Fruit fly (Drosophila melanogaster) whole organism, embryonic: ENCODE data around the gene CG13060.

Experiments used
- Aef1 ChIP-seq: fragments of 200-800 bp; sonication (Bioruptor generic); IDR thresholded peaks from 3 replicates; pipeline ENCODE4 v1.3.6; 2022; ENCODE audit warnings: missing biosample characterization, missing genetic modification characterization
- Antp ChIP-seq: fragments of 200-800 bp; sonication (Bioruptor generic); optimal IDR thresholded peaks from 3 replicates; lab custom pipeline; 2016; ENCODE audit warnings: missing biosample characterization, missing genetic modification characterization
- B-H1 ChIP-seq: fragments of 200-800 bp; sonication (Bioruptor generic); IDR thresholded peaks from 3 replicates; pipeline ENCODE4 v1.3.6; 2022; ENCODE audit warnings: missing biosample characterization, missing genetic modification characterization
- Bdp1 ChIP-seq: fragments of 200-800 bp; sonication (Bioruptor generic); optimal IDR thresholded peaks from 3 replicates; lab custom pipeline; 2016; ENCODE audit warnings: missing biosample characterization, missing genetic modification characterization
- CG10274 ChIP-seq: fragments of 200-800 bp; sonication (Bioruptor generic); optimal IDR thresholded peaks from 3 replicates; lab custom pipeline; 2017; ENCODE audit warnings: missing biosample characterization, mild to moderate bottlenecking, missing genetic modification characterization
- CG12659 ChIP-seq: fragments of 200-800 bp; sonication (Bioruptor generic); optimal IDR thresholded peaks from 3 replicates; lab custom pipeline; 2017; ENCODE audit warnings: mild to moderate bottlenecking, missing biosample characterization, missing genetic modification reagents, missing genetic modification characterization
- CG13424 ChIP-seq: fragments of 200-800 bp; sonication (Bioruptor generic); optimal IDR thresholded peaks from 2 replicates; lab custom pipeline; 2019; ENCODE audit warnings: missing biosample characterization, mild to moderate bottlenecking, missing genetic modification characterization, moderate library complexity
- CG15011 ChIP-seq: fragments of 200-800 bp; sonication (Bioruptor generic); optimal IDR thresholded peaks from 3 replicates; lab custom pipeline; 2018; ENCODE audit warnings: missing biosample characterization, mild to moderate bottlenecking, missing genetic modification characterization
- CG17361 ChIP-seq: fragments of 200-800 bp; sonication (Bioruptor generic); IDR thresholded peaks from 3 replicates; pipeline ENCODE4 v1.3.6; 2022; ENCODE audit warnings: missing biosample characterization, missing genetic modification characterization
- CG18262 ChIP-seq: fragments of 200-800 bp; optimal IDR thresholded peaks from 3 replicates; lab custom pipeline; 2019; ENCODE audit warnings: missing biosample characterization, mild to moderate bottlenecking, missing genetic modification characterization, moderate library complexity
- CG18764 ChIP-seq: fragments of 200-800 bp; sonication (Bioruptor generic); optimal IDR thresholded peaks from 3 replicates; lab custom pipeline; 2016; ENCODE audit warnings: missing biosample characterization, missing genetic modification characterization
- CG3163 ChIP-seq: fragments of 200-800 bp; sonication (Bioruptor generic); optimal IDR thresholded peaks from 3 replicates; lab custom pipeline; 2016; ENCODE audit warnings: missing biosample characterization, missing genetic modification characterization
- CG34376 ChIP-seq: fragments of 200-800 bp; sonication (Bioruptor generic); optimal IDR thresholded peaks from 2 replicates; lab custom pipeline; 2018; ENCODE audit warnings: missing biosample characterization, mild to moderate bottlenecking, missing genetic modification characterization
- CG3838 ChIP-seq: fragments of 200-800 bp; sonication (Bioruptor generic); optimal IDR thresholded peaks from 3 replicates; lab custom pipeline; 2016; ENCODE audit warnings: missing biosample characterization, missing genetic modification characterization
- CG4282 ChIP-seq: fragments of 200-800 bp; sonication (Bioruptor generic); optimal IDR thresholded peaks from 2 replicates; lab custom pipeline; 2016; ENCODE audit warnings: missing biosample characterization, missing genetic modification characterization
- CG4854 ChIP-seq: fragments of 200-800 bp; sonication (Bioruptor generic); optimal IDR thresholded peaks from 2 replicates; lab custom pipeline; 2016; ENCODE audit warnings: missing biosample characterization, missing genetic modification characterization, inconsistent platforms
- CG6813 ChIP-seq: fragments of 200-800 bp; sonication (Bioruptor generic); optimal IDR thresholded peaks from 2 replicates; lab custom pipeline; 2017; ENCODE audit warnings: missing biosample characterization, missing genetic modification characterization, mild to moderate bottlenecking, moderate library complexity, missing genetic modification reagents
- CG7357 ChIP-seq: fragments of 200-800 bp; sonication (Bioruptor generic); IDR thresholded peaks from 3 replicates; pipeline ENCODE4 v1.3.6; 2022; ENCODE audit warnings: missing biosample characterization, missing genetic modification characterization
- CG8765 ChIP-seq: fragments of 200-800 bp; sonication (Bioruptor generic); IDR thresholded peaks from 2 replicates; pipeline ENCODE4 v1.3.6; 2022; ENCODE audit warnings: missing biosample characterization, missing genetic modification characterization
- CG8944 ChIP-seq: fragments of 200-800 bp; sonication (Bioruptor generic); optimal IDR thresholded peaks from 3 replicates; lab custom pipeline; 2016; ENCODE audit warnings: missing biosample characterization, missing genetic modification characterization
- CG9876 ChIP-seq: fragments of 200-800 bp; sonication (Bioruptor generic); optimal IDR thresholded peaks from 2 replicates; lab custom pipeline; 2016; ENCODE audit warnings: missing biosample characterization, missing genetic modification characterization
- CrebB ChIP-seq: fragments of 200-800 bp; sonication (Bioruptor generic); optimal IDR thresholded peaks from 3 replicates; lab custom pipeline; 2018; ENCODE audit warnings: missing biosample characterization, mild to moderate bottlenecking, missing genetic modification characterization
- Dref ChIP-seq: fragments of 200-800 bp; sonication (Bioruptor generic); IDR thresholded peaks from 2 replicates; pipeline ENCODE4 v1.3.6; 2022; ENCODE audit warnings: missing biosample characterization, missing genetic modification characterization
- E2f1 ChIP-seq: fragments of 200-800 bp; sonication (Bioruptor generic); IDR thresholded peaks from 2 replicates; pipeline ENCODE4 v1.3.6; 2022; ENCODE audit warnings: missing biosample characterization, missing genetic modification characterization
- E2f2 ChIP-seq: fragments of 200-800 bp; sonication (Bioruptor generic); IDR thresholded peaks from 2 replicates; pipeline ENCODE4 v1.3.6; 2022; ENCODE audit warnings: missing biosample characterization, missing genetic modification characterization
- Fer1 ChIP-seq: fragments of 200-800 bp; sonication (Bioruptor generic); optimal IDR thresholded peaks from 2 replicates; lab custom pipeline; 2017; ENCODE audit warnings: missing biosample characterization, mild to moderate bottlenecking, missing genetic modification characterization
- H15 ChIP-seq: fragments of 200-800 bp; sonication (Bioruptor generic); IDR thresholded peaks from 3 replicates; pipeline ENCODE4 v1.3.6; 2022; ENCODE audit warnings: missing biosample characterization, missing genetic modification characterization
- HLHmδ ChIP-seq: fragments of 200-800 bp; sonication (Bioruptor generic); optimal IDR thresholded peaks from 2 replicates; lab custom pipeline; 2018; ENCODE audit warnings: missing biosample characterization, mild to moderate bottlenecking, missing genetic modification characterization, moderate library complexity
- Lim3 ChIP-seq: fragments of 200-800 bp; sonication (Bioruptor generic); IDR thresholded peaks from 2 replicates; pipeline ENCODE4 v1.3.6; 2022; ENCODE audit warnings: missing biosample characterization, missing genetic modification characterization
- Nf-YA ChIP-seq: fragments of 200-800 bp; sonication (Bioruptor generic); IDR thresholded peaks from 2 replicates; pipeline ENCODE4 v1.3.6; 2022; ENCODE audit warnings: missing biosample characterization, missing genetic modification characterization
- Oli ChIP-seq: fragments of 200-800 bp; sonication (Bioruptor generic); optimal IDR thresholded peaks from 2 replicates; lab custom pipeline; 2018; ENCODE audit warnings: missing biosample characterization, mild to moderate bottlenecking, missing genetic modification characterization, moderate library complexity
- Six4 ChIP-seq: fragments of 200-800 bp; sonication (Bioruptor generic); optimal IDR thresholded peaks from 2 replicates; lab custom pipeline; 2016; ENCODE audit warnings: missing biosample characterization, missing genetic modification characterization
- Xbp1 ChIP-seq: fragments of 200-800 bp; sonication (Bioruptor generic); optimal IDR thresholded peaks from 3 replicates; lab custom pipeline; 2016; ENCODE audit warnings: missing biosample characterization, mild to moderate bottlenecking, missing genetic modification characterization
- ase ChIP-seq: fragments of 200-800 bp; sonication (Bioruptor generic); IDR thresholded peaks from 3 replicates; pipeline ENCODE4 v1.3.6; 2022; ENCODE audit warnings: missing biosample characterization, missing genetic modification characterization
- cad ChIP-seq: fragments of >200 bp; optimal IDR thresholded peaks from 2 replicates; lab custom pipeline; 2017; ENCODE audit warnings: missing biosample characterization, missing genetic modification characterization
- cato ChIP-seq: fragments of 200-800 bp; sonication (Bioruptor generic); optimal IDR thresholded peaks from 2 replicates; lab custom pipeline; 2016; ENCODE audit warnings: missing biosample characterization, missing genetic modification characterization, borderline replicate concordance
- dmrt99B ChIP-seq: fragments of 200-800 bp; sonication (Bioruptor generic); optimal IDR thresholded peaks from 2 replicates; lab custom pipeline; 2018; ENCODE audit warnings: missing biosample characterization, mild to moderate bottlenecking, missing genetic modification characterization, moderate library complexity
- dpn ChIP-seq, 2 experiments: fragments of 200-800 bp; sonication (Bioruptor generic); optimal IDR thresholded peaks; 3 replicates each; lab custom pipeline; 2016; ENCODE audit warnings: missing biosample characterization in 2 of 2, missing genetic modification characterization in 2 of 2
- fd3F ChIP-seq: fragments of 200-800 bp; sonication (Bioruptor generic); optimal IDR thresholded peaks from 2 replicates; lab custom pipeline; 2018; ENCODE audit warnings: missing biosample characterization, mild to moderate bottlenecking, missing genetic modification characterization, moderate library complexity
- gem ChIP-seq: fragments of 200-800 bp; sonication (Bioruptor generic); optimal IDR thresholded peaks from 2 replicates; lab custom pipeline; 2019; ENCODE audit warnings: missing biosample characterization, mild to moderate bottlenecking, missing genetic modification characterization, moderate library complexity
- jumu ChIP-seq: fragments of 200-800 bp; sonication (Bioruptor generic); optimal IDR thresholded peaks from 3 replicates; lab custom pipeline; 2016; ENCODE audit warnings: missing biosample characterization, missing genetic modification characterization
- pan ChIP-seq, 4 experiments: fragments of >200 bp in 3 of 4; fragments of 200-800 bp in 1 of 4; sonication (Bioruptor generic) in 1 of 4; optimal IDR thresholded peaks in 3 of 4; IDR thresholded peaks in 1 of 4; 2 replicates each; pipeline versions ENCODE4 v1.3.6 to Lab custom; 2017 to 2022; ENCODE audit warnings: missing biosample characterization in 2 of 4, missing genetic modification characterization in 2 of 4, mixed read lengths in 1 of 4
- pita ChIP-seq: fragments of 200-800 bp; sonication (Bioruptor generic); optimal IDR thresholded peaks from 2 replicates; lab custom pipeline; 2017; ENCODE audit warnings: missing biosample characterization, mild to moderate bottlenecking, missing genetic modification characterization
- run ChIP-seq: fragments of 200-800 bp; sonication (Bioruptor generic); optimal IDR thresholded peaks from 3 replicates; lab custom pipeline; 2018; ENCODE audit warnings: missing biosample characterization, mild to moderate bottlenecking, missing genetic modification characterization
- schlank ChIP-seq: fragments of 200-800 bp; sonication (Bioruptor generic); optimal IDR thresholded peaks from 2 replicates; lab custom pipeline; 2018; ENCODE audit warnings: missing biosample characterization, mild to moderate bottlenecking, missing genetic modification characterization
- sima ChIP-seq: fragments of 200-800 bp; sonication (Bioruptor generic); optimal IDR thresholded peaks from 2 replicates; lab custom pipeline; 2016; ENCODE audit warnings: missing biosample characterization, missing genetic modification characterization
- slbo ChIP-seq: fragments of 200-800 bp; sonication (Bioruptor generic); IDR thresholded peaks from 2 replicates; pipeline ENCODE4 v1.3.6; 2022; ENCODE audit warnings: missing biosample characterization, missing genetic modification characterization
- sqz ChIP-seq: fragments of 200-800 bp; sonication (Bioruptor generic); optimal IDR thresholded peaks from 3 replicates; lab custom pipeline; 2018; ENCODE audit warnings: missing biosample characterization, mild to moderate bottlenecking, missing genetic modification characterization
- tap ChIP-seq: fragments of 200-800 bp; optimal IDR thresholded peaks from 3 replicates; lab custom pipeline; 2019; ENCODE audit warnings: missing biosample characterization, mild to moderate bottlenecking, missing genetic modification characterization, moderate library complexity
- tgo ChIP-seq: fragments of 200-800 bp; sonication (Bioruptor generic); IDR thresholded peaks from 3 replicates; pipeline ENCODE4 v1.3.6; 2022; ENCODE audit warnings: missing biosample characterization, missing genetic modification characterization
- tio ChIP-seq: fragments of 200-800 bp; sonication (Bioruptor generic); optimal IDR thresholded peaks from 2 replicates; lab custom pipeline; 2017; ENCODE audit warnings: missing biosample characterization, missing genetic modification characterization, inconsistent platforms

CG13060 gene

dm6 chr3L:16289067-16289466, 30.6 kb upstream of the CG13060 start (continued):
- TF ChIP-seq cad (GFP tag; lab: Kevin White, UChicago): no peak
- no peak for TF ChIP-seq jumu
- TF ChIP-seq tap (tag; lab: Kevin White, UChicago): peak; percentile 5
- TF ChIP-seq Bdp1 (GFP tag; lab: Kevin White, UChicago): no peak
- TF ChIP-seq schlank: no peak
- peak; percentile 47; the same call in 1 of the 3 replicates for TF ChIP-seq ase (GFP tag; lab: Robert Waterston, UW)
- TF ChIP-seq CG12659: peak; percentile 19
- no peak for TF ChIP-seq HLHmδ
- no peak for TF ChIP-seq CG8765 (GFP tag; lab: Robert Waterston, UW)
- TF ChIP-seq CG3163 (GFP tag; lab: Kevin White, UChicago): no peak
- peak; percentile 56 for TF ChIP-seq Xbp1 (GFP tag; lab: Kevin White, UChicago)
- no peak for TF ChIP-seq CG3838
- TF ChIP-seq E2f2: peak; percentile 22; the same call in 1 of the 2 replicates
- TF ChIP-seq CG17361 (GFP tag; lab: Robert Waterston, UW): no peak
- 0 out of 3 replicates have a peak, but pooled peaks have one; percentile 16 for TF ChIP-seq B-H1 (GFP tag; lab: Robert Waterston, UW)
- TF ChIP-seq cato (GFP tag; lab: Kevin White, UChicago): no peak
- TF ChIP-seq dmrt99B (tag; lab: Kevin White, UChicago): peak; percentile 43
- TF ChIP-seq Aef1 (GFP tag; lab: Robert Waterston, UW): 0 out of 3 replicates have a peak, but pooled peaks have one; percentile 16
- no peak for TF ChIP-seq pan (optimal IDR thresholded peaks at IDR 0.05; lab: Kevin White, UChicago)
- peak in 1 of 2 experiments; percentile 37 for TF ChIP-seq pan (GFP tag; optimal IDR thresholded peaks at IDR 0.05 in 1 of 2, IDR thresholded peaks at IDR 0.05 in 1 of 2)
- 0 out of 3 replicates have a peak, but pooled peaks have one; percentile 21 for TF ChIP-seq CG7357 (GFP tag; lab: Robert Waterston, UW)
- no peak for TF ChIP-seq CG8944 (GFP tag; lab: Kevin White, UChicago)
- TF ChIP-seq CG18764 (GFP tag; lab: Kevin White, UChicago): no peak
- no peak for TF ChIP-seq pita (GFP tag; lab: Kevin White, UChicago)
- TF ChIP-seq dpn (GFP tag; optimal IDR thresholded peaks at IDR 0.05; lab: Kevin White, UChicago): peak in 1 of 2 experiments; percentile 38
- no peak for TF ChIP-seq Antp (GFP tag; lab: Kevin White, UChicago)
- no peak for TF ChIP-seq CG6813 (GFP tag; lab: Kevin White, UChicago)
- TF ChIP-seq tgo: peak; percentile 43; the same call in 1 of the 3 replicates
- no peak for TF ChIP-seq CG4854 (GFP tag; lab: Kevin White, UChicago)
- no peak for TF ChIP-seq CG15011
- TF ChIP-seq CG13424 (tag; lab: Kevin White, UChicago): peak; percentile 41
- peak; percentile 33; the same call in 1 of the 2 replicates for TF ChIP-seq E2f1 (GFP tag; lab: Robert Waterston, UW)
- no peak for TF ChIP-seq Lim3 (GFP tag; lab: Robert Waterston, UW)
- peak; percentile 22; the same call in 1 of the 2 replicates for TF ChIP-seq slbo (GFP tag; lab: Robert Waterston, UW)
- TF ChIP-seq CrebB (tag; lab: Kevin White, UChicago): no peak
- no peak for TF ChIP-seq Dref (GFP tag; lab: Robert Waterston, UW)
- peak; percentile 5 for TF ChIP-seq tio (GFP tag; lab: Kevin White, UChicago)
- no peak for TF ChIP-seq CG9876
- TF ChIP-seq Oli (tag; lab: Kevin White, UChicago): peak; percentile 61
- TF ChIP-seq Nf-YA (GFP tag; lab: Robert Waterston, UW): 0 out of 2 replicates have a peak, but pooled peaks have one; percentile 20
- no peak for TF ChIP-seq Six4 (GFP tag; lab: Kevin White, UChicago)
- peak; percentile 65 for TF ChIP-seq gem (tag; lab: Kevin White, UChicago)
- peak; percentile 53; the same call in 1 of the 3 replicates for TF ChIP-seq H15
- TF ChIP-seq CG18262 (tag; lab: Kevin White, UChicago): no peak
- no peak for TF ChIP-seq Fer1 (GFP tag; lab: Kevin White, UChicago)
- TF ChIP-seq run: no peak
- no peak for TF ChIP-seq CG4282 (GFP tag; lab: Kevin White, UChicago)
- peak; percentile 36 for TF ChIP-seq fd3F
- no peak for TF ChIP-seq CG10274 (GFP tag; lab: Kevin White, UChicago)
- TF ChIP-seq sima: no peak
- TF ChIP-seq CG34376 (GFP tag; lab: Kevin White, UChicago): no peak
- no peak for TF ChIP-seq sqz
